Worm (Caenorhabditis elegans) whole organism, L2 larva: ENCODE data around the gene F43G6.8.

Experiments
- Y55F3AM.14 ChIP-seq: fragments of 200-800 bp; sonication (Bioruptor generic); optimal IDR thresholded peaks from 2 replicates; lab custom pipeline; 2018; ENCODE audit warnings: mild to moderate bottlenecking, missing genetic modification characterization, missing compliant biosample characterization
- nhr-12 ChIP-seq: fragments of 150-350 bp; optimal IDR thresholded peaks from 2 replicates; lab custom pipeline; 2014; ENCODE audit warnings: missing biosample characterization, missing genetic modification characterization
- nhr-237 ChIP-seq: fragments of 150-350 bp; optimal IDR thresholded peaks from 2 replicates; lab custom pipeline; 2014; ENCODE audit warnings: missing biosample characterization, missing genetic modification characterization
- nhr-25 ChIP-seq: fragments of 150-350 bp; sonication (generic microtip); optimal IDR thresholded peaks from 3 replicates; lab custom pipeline; 2014; ENCODE audit warnings: missing biosample characterization, missing genetic modification characterization
- nhr-6 ChIP-seq: fragments of 150-350 bp; optimal IDR thresholded peaks from 2 replicates; lab custom pipeline; 2014; ENCODE audit warnings: missing biosample characterization, missing genetic modification characterization
- unc-62 ChIP-seq: fragments of 150-350 bp; optimal IDR thresholded peaks from 2 replicates; lab custom pipeline; 2014; ENCODE audit warnings: missing biosample characterization, missing genetic modification reagents, missing genetic modification characterization
- zag-1 ChIP-seq: fragments of 150-350 bp; optimal IDR thresholded peaks from 2 replicates; lab custom pipeline; 2014; ENCODE audit warnings: missing biosample characterization, missing genetic modification characterization

- TF ChIP-seq nhr-237 (tag; lab: Kevin White, UChicago): no peak
- TF ChIP-seq nhr-6 (tag; lab: Kevin White, UChicago): no peak
- no peak for TF ChIP-seq Y55F3AM.14 (GFP tag; lab: Kevin White, UChicago)
- no peak for TF ChIP-seq zag-1 (tag; lab: Kevin White, UChicago)
- no peak for TF ChIP-seq nhr-12 (tag; lab: Kevin White, UChicago)
- no peak for TF ChIP-seq nhr-25
- no peak for TF ChIP-seq unc-62 (GFP tag; lab: Kevin White, UChicago)
Observed at ce11 chrII:11853108-11853507, 39.2 kb upstream of the F43G6.8 start.
